Worm (Caenorhabditis elegans) whole organism, L3 larva: ENCODE measurements around the gene T19B10.12.

Experiments
- ama-1 ChIP-seq: fragments of 150-350 bp; optimal IDR thresholded peaks from 2 replicates; lab custom pipeline; 2018
- ceh-16 ChIP-seq: sonication (generic microtip); optimal IDR thresholded peaks from 2 replicates; lab custom pipeline; 2017; ENCODE audit warnings: missing biosample characterization, missing genetic modification characterization
- ceh-28 ChIP-seq: fragments of 150-350 bp; optimal IDR thresholded peaks from 2 replicates; lab custom pipeline; 2014; ENCODE audit warnings: missing biosample characterization, missing genetic modification reagents, missing genetic modification characterization
- ceh-82 ChIP-seq: fragments of 150-350 bp; optimal IDR thresholded peaks from 2 replicates; lab custom pipeline; 2014; ENCODE audit warnings: missing biosample characterization, missing genetic modification characterization
- ceh-9 ChIP-seq: sonication (generic microtip); optimal IDR thresholded peaks from 2 replicates; lab custom pipeline; 2018; ENCODE audit warnings: missing biosample characterization, missing genetic modification characterization
- daf-12 ChIP-seq: fragments of 150-350 bp; optimal IDR thresholded peaks from 2 replicates; lab custom pipeline; 2014; ENCODE audit warnings: missing biosample characterization, missing genetic modification reagents, missing genetic modification characterization
- egl-27 ChIP-seq: sonication (generic microtip); optimal IDR thresholded peaks from 4 replicates; lab custom pipeline; 2017; ENCODE audit warnings: missing biosample characterization, missing genetic modification reagents, missing genetic modification characterization
- egl-5 ChIP-seq: fragments of 150-350 bp; optimal IDR thresholded peaks from 2 replicates; lab custom pipeline; 2017; ENCODE audit warnings: missing biosample characterization, missing genetic modification reagents, missing genetic modification characterization, inconsistent platforms
- elt-1 ChIP-seq: fragments of 150-350 bp; optimal IDR thresholded peaks from 2 replicates; lab custom pipeline; 2014; ENCODE audit warnings: missing biosample characterization, missing genetic modification characterization
- elt-2 ChIP-seq: sonication (generic microtip); optimal IDR thresholded peaks from 2 replicates; lab custom pipeline; 2016; ENCODE audit warnings: missing genetic modification reagents, mild to moderate bottlenecking, missing genetic modification characterization, missing compliant biosample characterization
- eor-1 ChIP-seq, 2 experiments: fragments of 150-350 bp; optimal IDR thresholded peaks; 2 replicates each; lab custom pipeline; 2014 to 2018; ENCODE audit warnings: missing biosample characterization in 2 of 2, missing genetic modification characterization in 2 of 2
- fkh-10 ChIP-seq: sonication (generic microtip); optimal IDR thresholded peaks from 2 replicates; lab custom pipeline; 2017; ENCODE audit warnings: missing biosample characterization, missing genetic modification reagents, missing genetic modification characterization
- fkh-2 ChIP-seq: fragments of 150-350 bp; optimal IDR thresholded peaks from 2 replicates; lab custom pipeline; 2014; ENCODE audit warnings: missing biosample characterization, missing genetic modification reagents, missing genetic modification characterization
- fos-1 ChIP-seq: fragments of 150-350 bp; optimal IDR thresholded peaks from 2 replicates; lab custom pipeline; 2014; ENCODE audit warnings: missing biosample characterization, missing genetic modification characterization
- hmg-11 ChIP-seq: sonication (generic microtip); optimal IDR thresholded peaks from 2 replicates; lab custom pipeline; 2016; ENCODE audit warnings: missing genetic modification characterization, missing compliant biosample characterization
- jun-1 ChIP-seq: fragments of 150-350 bp; optimal IDR thresholded peaks from 2 replicates; lab custom pipeline; 2014; ENCODE audit warnings: missing biosample characterization, missing genetic modification reagents, missing genetic modification characterization
- lin-15B ChIP-seq: fragments of 150-350 bp; optimal IDR thresholded peaks from 2 replicates; lab custom pipeline; 2014; ENCODE audit warnings: missing biosample characterization, missing genetic modification characterization
- lin-39 ChIP-seq: fragments of 150-350 bp; optimal IDR thresholded peaks from 2 replicates; lab custom pipeline; 2018; ENCODE audit warnings: missing biosample characterization, missing genetic modification reagents, missing genetic modification characterization
- mml-1 ChIP-seq: fragments of 150-350 bp; sonication (generic microtip); optimal IDR thresholded peaks from 3 replicates; lab custom pipeline; 2014; ENCODE audit warnings: missing biosample characterization, missing genetic modification characterization
- nfya-1 ChIP-seq: sonication (generic microtip); optimal IDR thresholded peaks from 2 replicates; lab custom pipeline; 2017; ENCODE audit warnings: missing genetic modification characterization, mild to moderate bottlenecking, missing compliant biosample characterization, antibody characterized with exemption, moderate library complexity; ENCODE audit not compliant: insufficient read depth
- nhr-11 ChIP-seq: fragments of 150-350 bp; optimal IDR thresholded peaks from 2 replicates; lab custom pipeline; 2014; ENCODE audit warnings: missing biosample characterization, missing genetic modification characterization
- nhr-12 ChIP-seq: fragments of 150-350 bp; optimal IDR thresholded peaks from 2 replicates; lab custom pipeline; 2014; ENCODE audit warnings: missing biosample characterization, missing genetic modification characterization
- nhr-28 ChIP-seq: fragments of 150-350 bp; optimal IDR thresholded peaks from 2 replicates; lab custom pipeline; 2014; ENCODE audit warnings: missing biosample characterization, missing genetic modification characterization
- nhr-67 ChIP-seq: fragments of 150-350 bp; optimal IDR thresholded peaks from 2 replicates; lab custom pipeline; 2014; ENCODE audit warnings: missing biosample characterization, missing genetic modification characterization
- nhr-76 ChIP-seq: fragments of 150-350 bp; sonication (generic microtip); optimal IDR thresholded peaks from 5 replicates; lab custom pipeline; 2014; ENCODE audit warnings: missing biosample characterization, missing genetic modification characterization
- nhr-77 ChIP-seq: fragments of 150-350 bp; optimal IDR thresholded peaks from 2 replicates; lab custom pipeline; 2014; ENCODE audit warnings: missing biosample characterization, missing genetic modification characterization
- pha-4 ChIP-seq: fragments of 150-350 bp; optimal IDR thresholded peaks from 2 replicates; lab custom pipeline; 2014; ENCODE audit warnings: missing biosample characterization, missing genetic modification reagents, missing genetic modification characterization
- sea-2 ChIP-seq: fragments of 150-350 bp; sonication (generic microtip); optimal IDR thresholded peaks from 4 replicates; lab custom pipeline; 2014; ENCODE audit warnings: missing biosample characterization, missing genetic modification reagents, missing genetic modification characterization
- snpc-4 ChIP-seq: fragments of 150-350 bp; optimal IDR thresholded peaks from 2 replicates; lab custom pipeline; 2014; ENCODE audit warnings: missing biosample characterization, missing genetic modification characterization
- tbx-2 ChIP-seq: sonication (generic microtip); optimal IDR thresholded peaks from 2 replicates; lab custom pipeline; 2016; ENCODE audit warnings: mild to moderate bottlenecking, missing genetic modification characterization, missing compliant biosample characterization
- unc-39 ChIP-seq: sonication (generic microtip); optimal IDR thresholded peaks from 4 replicates; lab custom pipeline; 2017; ENCODE audit warnings: missing biosample characterization, missing genetic modification characterization
- unc-62 ChIP-seq: fragments of 150-350 bp; sonication (generic microtip); optimal IDR thresholded peaks from 4 replicates; lab custom pipeline; 2014; ENCODE audit warnings: missing biosample characterization, missing genetic modification reagents, missing genetic modification characterization
- zag-1 ChIP-seq: fragments of 150-350 bp; optimal IDR thresholded peaks from 2 replicates; lab custom pipeline; 2014; ENCODE audit warnings: missing biosample characterization, missing genetic modification characterization
- ztf-11 ChIP-seq: fragments of 150-350 bp; optimal IDR thresholded peaks from 2 replicates; lab custom pipeline; 2014; ENCODE audit warnings: missing biosample characterization, missing genetic modification characterization
- ztf-4 ChIP-seq: fragments of 150-350 bp; optimal IDR thresholded peaks from 2 replicates; lab custom pipeline; 2014; ENCODE audit warnings: missing biosample characterization, missing genetic modification characterization

Gene T19B10.12

ce11 chrV:11239187-11239725, 11.6 kb upstream of the T19B10.12 start, which contains the start of the genes dvc-1 and ima-1 (continued):
- TF ChIP-seq snpc-4 (peak; percentile 60), elt-2 (tag; lab: Kevin White, UChicago) (peak; percentile 53), nhr-76 (no peak), nhr-11 (tag; lab: Kevin White, UChicago) (no peak), nhr-28 (no peak), lin-15B (tag; lab: Kevin White, UChicago) (peak; percentile 55), lin-39 (peak; percentile 57)

ce11 chrV:11241580-11241979, 9.3 kb upstream of the T19B10.12 start, which contains the start of gene pgap-1:
Gene pgap-1, plus strand, starts transcription at chrV:11241880.
- TF ChIP-seq daf-12 (tag; lab: Kevin White, UChicago) (no peak), mml-1 (tag; lab: Kevin White, UChicago) (no peak), ceh-28 (tag; lab: Kevin White, UChicago) (no peak), nfya-1 (tag; lab: Kevin White, UChicago) (no peak), ama-1 (no peak), zag-1 (tag; lab: Kevin White, UChicago) (no peak), unc-62 (GFP tag; lab: Kevin White, UChicago) (no peak), lin-39 (no peak), fkh-2 (tag; lab: Kevin White, UChicago) (no peak), elt-2 (tag; lab: Kevin White, UChicago) (no peak), fos-1 (no peak), egl-27 (tag; lab: Kevin White, UChicago) (no peak), nhr-77 (tag; lab: Kevin White, UChicago) (no peak), snpc-4 (no peak), fkh-10 (GFP tag; lab: Kevin White, UChicago) (no peak), sea-2 (GFP tag; lab: Kevin White, UChicago) (no peak)

- TF ChIP-seq unc-39 (tag; lab: Kevin White, UChicago) = no peak
- no peak for TF ChIP-seq nhr-12 (tag; lab: Kevin White, UChicago)
- no peak for TF ChIP-seq daf-12 (tag; lab: Kevin White, UChicago)
- no peak for TF ChIP-seq unc-62 (GFP tag; lab: Kevin White, UChicago)
- no peak for TF ChIP-seq ztf-4 (tag; lab: Kevin White, UChicago)
- no peak for TF ChIP-seq lin-15B (tag; lab: Kevin White, UChicago)
- no peak for TF ChIP-seq ceh-82 (tag; lab: Kevin White, UChicago)
- TF ChIP-seq nhr-11 (tag; lab: Kevin White, UChicago) = no peak
- TF ChIP-seq nhr-77 (tag; lab: Kevin White, UChicago) = no peak
- TF ChIP-seq fkh-2 (tag; lab: Kevin White, UChicago) = no peak
- TF ChIP-seq tbx-2 = no peak
- no peak for TF ChIP-seq hmg-11
- TF ChIP-seq ceh-28 (tag; lab: Kevin White, UChicago) = no peak
- TF ChIP-seq zag-1 (tag; lab: Kevin White, UChicago) = no peak
- TF ChIP-seq snpc-4 = no peak
- TF ChIP-seq, all 47 proteins: peak for 0
Observed at ce11 chrV:11244539-11244938, 6.3 kb upstream of the T19B10.12 start, which contains the start of gene mxl-1. Gene mxl-1, plus strand, starts transcription at chrV:11244839.

ce11 chrV:11245029-11245428, 5.8 kb upstream of the T19B10.12 start:
- no peak for TF ChIP-seq ztf-11 (tag; lab: Kevin White, UChicago)
- no peak for TF ChIP-seq lin-39
- no peak for TF ChIP-seq elt-1
- no peak for TF ChIP-seq eor-1 (tag; optimal IDR thresholded peaks at IDR 0.05; lab: Kevin White, UChicago)
- no peak for TF ChIP-seq sea-2 (GFP tag; lab: Kevin White, UChicago)
- TF ChIP-seq ceh-9 = no peak
- TF ChIP-seq jun-1 = no peak
- no peak for TF ChIP-seq nhr-77 (tag; lab: Kevin White, UChicago)
- TF ChIP-seq ztf-4 (tag; lab: Kevin White, UChicago) = no peak
- TF ChIP-seq pha-4 (tag; lab: Kevin White, UChicago) = no peak
- no peak for TF ChIP-seq snpc-4
- no peak for TF ChIP-seq nhr-12 (tag; lab: Kevin White, UChicago)
- no peak for TF ChIP-seq nhr-76
- no peak for TF ChIP-seq egl-5
- TF ChIP-seq ceh-16 (tag; lab: Kevin White, UChicago) = no peak
- no peak for TF ChIP-seq nhr-67
